Fruit fly (Drosophila melanogaster) S2 (cell line): Measurements from ENCODE around the gene CG17786.

Source experiments
- CG8478 ChIP-seq: fragments of >200 bp; optimal IDR thresholded peaks from 2 replicates; lab custom pipeline; 2018
- CTCF ChIP-seq, 2 experiments: fragments of >200 bp; optimal IDR thresholded peaks; 2 replicates each; lab custom pipeline; 2018

dm6 chr3R:24266786-24267579 is 48.5 kb upstream of the CG17786 start:
- TF ChIP-seq CG8478 = no peak
- no peak for TF ChIP-seq CTCF (optimal IDR thresholded peaks at IDR 0.05; lab: Kevin White, UChicago)
